Worm (Caenorhabditis elegans): ENCODE measurements around the gene arl-3.

The arl-3 gene

DNA sequence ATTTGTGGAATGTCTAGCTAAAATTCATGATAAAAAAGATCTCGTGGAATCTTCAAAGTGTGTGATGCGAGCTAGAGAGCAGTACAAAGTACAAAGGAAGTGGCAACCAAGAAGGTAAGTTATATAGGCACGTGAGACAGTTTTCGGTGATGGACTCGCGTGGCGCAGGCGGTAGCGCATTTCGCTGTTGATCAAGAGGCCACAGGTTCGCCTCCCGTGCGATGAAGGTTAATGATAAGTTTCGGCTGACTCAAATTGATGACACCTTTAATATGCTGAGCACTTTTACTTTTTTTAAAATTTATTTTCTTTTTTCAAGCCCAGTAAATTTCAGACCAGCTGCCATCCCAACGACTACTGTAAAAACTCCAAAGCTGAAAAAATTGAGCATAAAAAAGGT, 10.7 kb downstream of the arl-3 start:
- TF ChIP-seq pha-4 (tag; optimal IDR thresholded peaks at IDR 0.05) = no peak
- TF ChIP-seq lsy-12 (tag; optimal IDR thresholded peaks at IDR 0.05) = peak; percentile 48
- TF ChIP-seq nhr-237 (tag; optimal IDR thresholded peaks at IDR 0.05) = no peak
- peak; percentile 11 for TF ChIP-seq nhr-43 (tag; optimal IDR thresholded peaks at IDR 0.05; ENCODE audit: poor library complexity, severe bottlenecking)
- TF ChIP-seq ceh-82 (tag; optimal IDR thresholded peaks at IDR 0.05) = no peak
- no peak for TF ChIP-seq eor-1 (tag; optimal IDR thresholded peaks at IDR 0.05)
- TF ChIP-seq ztf-11 (tag; optimal IDR thresholded peaks at IDR 0.05) = no peak
- TF ChIP-seq tbx-2 (tag; optimal IDR thresholded peaks at IDR 0.05) = no peak
- TF ChIP-seq unc-62 (GFP tag; optimal IDR thresholded peaks at IDR 0.05) = no peak
- no peak for TF ChIP-seq ceh-28 (tag; optimal IDR thresholded peaks at IDR 0.05)
- TF ChIP-seq ceh-9 (tag; optimal IDR thresholded peaks at IDR 0.05) = no peak
- TF ChIP-seq lin-15B (tag; optimal IDR thresholded peaks at IDR 0.05) = no peak
- no peak for TF ChIP-seq ztf-4 (tag; optimal IDR thresholded peaks at IDR 0.05)
- TF ChIP-seq nhr-12 (tag; optimal IDR thresholded peaks at IDR 0.05) = no peak
- no peak for TF ChIP-seq elt-2 (tag; optimal IDR thresholded peaks at IDR 0.05)
- peak; percentile 30 for TF ChIP-seq ama-1 (optimal IDR thresholded peaks at IDR 0.05)
- TF ChIP-seq mdl-1 (tag; optimal IDR thresholded peaks at IDR 0.05) = no peak
- no peak for TF ChIP-seq nhr-67 (tag; optimal IDR thresholded peaks at IDR 0.05)
- no peak for TF ChIP-seq R02D3.7 (tag; optimal IDR thresholded peaks at IDR 0.05)
- TF ChIP-seq mml-1 (tag; optimal IDR thresholded peaks at IDR 0.05) = no peak
- TF ChIP-seq unc-39 (tag; optimal IDR thresholded peaks at IDR 0.05) = no peak
- no peak for TF ChIP-seq daf-12 (tag; optimal IDR thresholded peaks at IDR 0.05)
- TF ChIP-seq aly-2 (tag; optimal IDR thresholded peaks at IDR 0.05) = no peak
- TF ChIP-seq nfya-1 (tag; optimal IDR thresholded peaks at IDR 0.05; ENCODE audit: insufficient read depth) = peak; percentile 4
- TF ChIP-seq nhr-25 (tag; optimal IDR thresholded peaks at IDR 0.05) = peak; percentile 19
- TF ChIP-seq nhr-76 (tag; optimal IDR thresholded peaks at IDR 0.05) = no peak
- no peak for TF ChIP-seq egl-5 (tag; optimal IDR thresholded peaks at IDR 0.05)
- no peak for TF ChIP-seq snpc-4 (tag; optimal IDR thresholded peaks at IDR 0.05)
- TF ChIP-seq nhr-77 (tag; optimal IDR thresholded peaks at IDR 0.05) = peak; percentile 10

DNA sequence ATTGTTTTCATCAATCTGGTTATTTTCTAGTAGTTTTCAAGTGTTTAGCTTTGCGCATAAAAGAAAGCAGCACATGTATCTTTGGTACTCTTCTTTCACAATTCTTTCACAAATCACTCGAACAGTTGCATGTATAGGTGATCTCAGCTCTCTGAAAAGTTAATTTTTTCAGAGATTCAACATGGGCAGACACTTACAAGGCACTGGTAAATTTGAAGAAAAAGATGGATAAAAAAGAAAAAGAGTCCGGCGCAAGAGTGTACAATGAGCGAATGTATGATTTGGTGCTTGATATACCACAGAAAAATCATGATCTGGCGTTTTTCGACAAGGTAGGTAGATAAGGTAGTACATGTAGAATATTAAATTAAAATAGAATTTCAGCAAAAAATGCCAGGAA, 11.9 kb downstream of the arl-3 start:
- TF ChIP-seq elt-1 (tag; optimal IDR thresholded peaks at IDR 0.05) = no peak
- TF ChIP-seq snpc-4 (tag; optimal IDR thresholded peaks at IDR 0.05) = no peak

ce11 chrII:14618764-14619163, 12.5 kb downstream of the arl-3 start:
- TF ChIP-seq nhr-23 (tag; optimal IDR thresholded peaks at IDR 0.05) = peak; percentile 10
- no peak for TF ChIP-seq hmg-11 (tag; optimal IDR thresholded peaks at IDR 0.05)
- TF ChIP-seq nhr-25 (tag; optimal IDR thresholded peaks at IDR 0.05) = peak; percentile 19

- peak in 2 of 3 experiments; percentile 3 to 68 for TF ChIP-seq elt-3 (tag; optimal IDR thresholded peaks at IDR 0.05)
- no peak for TF ChIP-seq fos-1 (tag; optimal IDR thresholded peaks at IDR 0.05)
- TF ChIP-seq pha-4 (tag; optimal IDR thresholded peaks at IDR 0.05) = no peak
- no peak for TF ChIP-seq hmg-11 (tag; optimal IDR thresholded peaks at IDR 0.05)
- TF ChIP-seq nhr-237 (tag; optimal IDR thresholded peaks at IDR 0.05) = no peak
- TF ChIP-seq tbx-2 (tag; optimal IDR thresholded peaks at IDR 0.05) = no peak
- TF ChIP-seq nhr-43 (tag; optimal IDR thresholded peaks at IDR 0.05; ENCODE audit: poor library complexity, severe bottlenecking) = peak; percentile 74
- no peak for TF ChIP-seq mdl-1 (tag; optimal IDR thresholded peaks at IDR 0.05)
- TF ChIP-seq nhr-25 (tag; optimal IDR thresholded peaks at IDR 0.05) = no peak
- TF ChIP-seq pqm-1 (tag; optimal IDR thresholded peaks at IDR 0.05) = no peak
Observed at ce11 chrII:14619806-14620205, 13.5 kb downstream of the arl-3 start.

DNA sequence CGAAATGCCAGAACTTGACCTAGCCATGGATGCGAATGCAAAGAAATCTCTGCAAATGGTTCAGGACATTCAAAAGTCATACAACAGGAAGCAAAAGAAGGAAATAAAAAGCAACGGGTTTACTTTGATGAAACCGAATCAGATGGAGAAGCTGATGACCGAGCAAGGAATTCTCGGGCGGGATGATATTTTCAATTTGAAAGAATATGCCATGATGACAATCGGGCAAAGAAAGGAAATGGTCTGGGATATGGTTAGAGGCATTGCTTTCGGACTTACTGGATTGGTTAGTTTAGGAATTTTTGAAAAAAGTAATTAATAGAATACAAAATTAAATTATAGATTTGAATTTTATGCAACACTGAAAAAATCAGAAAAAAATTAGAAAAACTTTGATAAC, 14.5 kb downstream of the arl-3 start:
- TF ChIP-seq nhr-23 (tag; optimal IDR thresholded peaks at IDR 0.05) = no peak

DNA sequence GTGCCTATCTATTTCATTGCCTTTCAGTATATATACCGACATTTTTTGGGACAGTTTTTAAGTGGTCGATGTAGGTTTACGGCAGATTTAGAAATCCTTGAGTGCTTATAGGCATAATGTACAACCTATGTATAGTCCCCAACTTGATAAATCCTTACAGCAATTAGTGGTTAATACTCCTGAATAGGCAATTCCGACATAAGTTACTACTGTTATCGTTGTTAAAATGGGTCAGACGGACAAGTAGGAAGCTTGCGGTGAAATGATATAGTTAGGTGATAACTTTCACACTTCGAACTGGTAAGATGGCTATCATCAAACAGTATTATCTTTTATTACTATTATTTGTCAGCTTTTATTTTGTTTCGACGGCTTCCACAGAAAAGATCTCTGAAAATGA, 16.5 kb downstream of the arl-3 start, which contains the start of gene mltn-10:
Gene mltn-10, plus strand, starts transcription at position 301 of the 400 bp plus-strand sequence.
- TF ChIP-seq egl-5 (tag; optimal IDR thresholded peaks at IDR 0.05) = no peak
- TF ChIP-seq lin-39 (tag; optimal IDR thresholded peaks at IDR 0.05) = no peak
- no peak for TF ChIP-seq nhr-43 (tag; optimal IDR thresholded peaks at IDR 0.05; ENCODE audit: poor library complexity, severe bottlenecking)
- no peak for TF ChIP-seq elt-3 (tag; optimal IDR thresholded peaks at IDR 0.05)
- no peak for TF ChIP-seq ztf-11 (tag; optimal IDR thresholded peaks at IDR 0.05)
- TF ChIP-seq mml-1 (tag; optimal IDR thresholded peaks at IDR 0.05) = no peak
- no peak for TF ChIP-seq jun-1 (tag; optimal IDR thresholded peaks at IDR 0.05)
- no peak for TF ChIP-seq R02D3.7 (tag; optimal IDR thresholded peaks at IDR 0.05)
- no peak for TF ChIP-seq nhr-12 (tag; optimal IDR thresholded peaks at IDR 0.05)
- TF ChIP-seq daf-12 (tag; optimal IDR thresholded peaks at IDR 0.05) = no peak
- TF ChIP-seq sea-2 (GFP tag; optimal IDR thresholded peaks at IDR 0.05) = no peak
